In genomic region chrIII:7292569-7292968, ce11 we compare ENCODE assay signal across 4 worm cellular contexts.
TF ChIP-seq lines count a peak whose summit lies in the region.

No protein-coding gene starts in this region.

TF ChIP-seq in whole organism, L1 larva, 84 proteins besides CTCF, POLR2A, EP300 and RAD21 (continued from another document):
- peak; percentile 22 to 33 for TF ChIP-seq lin-35 (GFP tag; optimal IDR thresholded peaks at IDR 0.05; lab: Kevin White, UChicago)
- peak; percentile 49 for TF ChIP-seq skn-1 (tag; optimal IDR thresholded peaks at IDR 0.05; lab: Kevin White, UChicago)
- TF ChIP-seq rnt-1 (tag; optimal IDR thresholded peaks at IDR 0.05; lab: Kevin White, UChicago), result peak; percentile 4

TF ChIP-seq in whole organism, L2 larva, 48 proteins besides CTCF, POLR2A, EP300 and RAD21 (continued from another document):
- no peak for TF ChIP-seq Y55F3AM.14 (GFP tag; optimal IDR thresholded peaks at IDR 0.05; lab: Kevin White, UChicago)
- TF ChIP-seq crh-2 (tag; optimal IDR thresholded peaks at IDR 0.05; lab: Kevin White, UChicago), result peak; percentile 35
- TF ChIP-seq nhr-25 (tag; optimal IDR thresholded peaks at IDR 0.05; lab: Kevin White, UChicago), result peak; percentile 33
- no peak for TF ChIP-seq nhr-6 (tag; optimal IDR thresholded peaks at IDR 0.05; lab: Kevin White, UChicago)
- TF ChIP-seq blmp-1 (tag; optimal IDR thresholded peaks at IDR 0.05; lab: Kevin White, UChicago; ENCODE audit: insufficient read depth), result peak; percentile 88
- no peak for TF ChIP-seq lin-11 (tag; optimal IDR thresholded peaks at IDR 0.05; lab: Kevin White, UChicago)
- TF ChIP-seq C34F6.9 (tag; optimal IDR thresholded peaks at IDR 0.05; lab: Kevin White, UChicago), result peak; percentile 56
TF ChIP-seq in whole organism, L2 larva: peak in this region for 8.

TF ChIP-seq in whole organism, L3 larva, 47 proteins besides CTCF, POLR2A, EP300 and RAD21 (continued from another document):
- TF ChIP-seq ztf-4 (tag; optimal IDR thresholded peaks at IDR 0.05; lab: Kevin White, UChicago) (no peak), fkh-2 (tag; optimal IDR thresholded peaks at IDR 0.05; lab: Kevin White, UChicago) (no peak), ama-1 (optimal IDR thresholded peaks at IDR 0.05; lab: Kevin White, UChicago) (no peak), nhr-25 (tag; optimal IDR thresholded peaks at IDR 0.05; lab: Kevin White, UChicago) (peak; percentile 61), lin-15B (tag; optimal IDR thresholded peaks at IDR 0.05; lab: Kevin White, UChicago) (peak; percentile 15), hmg-11 (tag; optimal IDR thresholded peaks at IDR 0.05; lab: Kevin White, UChicago) (peak; percentile 17), daf-12 (tag; optimal IDR thresholded peaks at IDR 0.05; lab: Kevin White, UChicago) (no peak), nhr-237 (tag; optimal IDR thresholded peaks at IDR 0.05; lab: Kevin White, UChicago) (no peak), pqm-1 (tag; optimal IDR thresholded peaks at IDR 0.05; lab: Kevin White, UChicago) (no peak), nhr-77 (tag; optimal IDR thresholded peaks at IDR 0.05; lab: Kevin White, UChicago) (no peak), nhr-11 (tag; optimal IDR thresholded peaks at IDR 0.05; lab: Kevin White, UChicago) (no peak), nhr-28 (tag; optimal IDR thresholded peaks at IDR 0.05; lab: Kevin White, UChicago) (no peak), pha-4 (tag; optimal IDR thresholded peaks at IDR 0.05; lab: Kevin White, UChicago) (peak; percentile 26), nfya-1 (tag; optimal IDR thresholded peaks at IDR 0.05; lab: Kevin White, UChicago; ENCODE audit: insufficient read depth) (peak; percentile 54), jun-1 (tag; optimal IDR thresholded peaks at IDR 0.05; lab: Kevin White, UChicago) (no peak)
TF ChIP-seq in whole organism, L3 larva: peak in this region for 6.

TF ChIP-seq in whole organism, L4 larva, 104 proteins besides CTCF, POLR2A, EP300 and RAD21 (continued from another document):
- TF ChIP-seq vab-7 (GFP tag; IDR thresholded peaks at IDR 0.05; lab: Robert Waterston, UW), result no peak
- TF ChIP-seq daf-12 (tag; optimal IDR thresholded peaks at IDR 0.05; lab: Kevin White, UChicago), result no peak
- no peak for TF ChIP-seq F49E8.2 (tag; optimal IDR thresholded peaks at IDR 0.05; lab: Kevin White, UChicago; ENCODE audit: borderline replicate concordance)
- no peak for TF ChIP-seq zfp-2 (tag; optimal IDR thresholded peaks at IDR 0.05; lab: Kevin White, UChicago)
- no peak for TF ChIP-seq php-3 (GFP tag; IDR thresholded peaks at IDR 0.05; lab: Robert Waterston, UW)
- no peak for TF ChIP-seq pqm-1 (tag; optimal IDR thresholded peaks at IDR 0.05; lab: Kevin White, UChicago)
- TF ChIP-seq nhr-10 (tag; optimal IDR thresholded peaks at IDR 0.05; lab: Kevin White, UChicago), result no peak
- TF ChIP-seq mxl-3 (GFP tag; optimal IDR thresholded peaks at IDR 0.05; lab: Kevin White, UChicago), result peak; percentile 90
- no peak for TF ChIP-seq nhr-76 (tag; optimal IDR thresholded peaks at IDR 0.05; lab: Kevin White, UChicago)
- no peak for TF ChIP-seq Y105C5A.15 (GFP tag; IDR thresholded peaks at IDR 0.05; lab: Robert Waterston, UW)
- TF ChIP-seq spr-1 (tag; optimal IDR thresholded peaks at IDR 0.05; lab: Kevin White, UChicago), result no peak
- no peak for TF ChIP-seq attf-4 (tag; optimal IDR thresholded peaks at IDR 0.05; lab: Kevin White, UChicago)
- TF ChIP-seq nhr-77 (tag; optimal IDR thresholded peaks at IDR 0.05; lab: Kevin White, UChicago), result no peak
- no peak for TF ChIP-seq lim-7 (GFP tag; IDR thresholded peaks at IDR 0.05; lab: Robert Waterston, UW)
- peak; percentile 76 for TF ChIP-seq hlh-30 (tag; optimal IDR thresholded peaks at IDR 0.05; lab: Kevin White, UChicago; ENCODE audit: insufficient read depth)
- TF ChIP-seq dve-1 (tag; optimal IDR thresholded peaks at IDR 0.05; lab: Kevin White, UChicago; ENCODE audit: insufficient read depth), result no peak
- TF ChIP-seq ztf-7 (tag; optimal IDR thresholded peaks at IDR 0.05; lab: Kevin White, UChicago), result no peak
- TF ChIP-seq mes-2 (tag; optimal IDR thresholded peaks at IDR 0.05; lab: Kevin White, UChicago; ENCODE audit: poor library complexity, severe bottlenecking), result peak; percentile 8
- TF ChIP-seq D1046.2 (GFP tag; IDR thresholded peaks at IDR 0.05; lab: Robert Waterston, UW), result no peak
- TF ChIP-seq lir-3 (tag; optimal IDR thresholded peaks at IDR 0.05; lab: Kevin White, UChicago), result no peak
- no peak for TF ChIP-seq spr-3 (GFP tag; optimal IDR thresholded peaks at IDR 0.05; lab: Kevin White, UChicago)
- TF ChIP-seq mdl-1 (tag; optimal IDR thresholded peaks at IDR 0.05; lab: Kevin White, UChicago), result peak in 1 of 2 experiments; percentile 75
- TF ChIP-seq set-16 (GFP tag; IDR thresholded peaks at IDR 0.05; lab: Robert Waterston, UW), result no peak
- TF ChIP-seq nhr-6 (tag; optimal IDR thresholded peaks at IDR 0.05; lab: Kevin White, UChicago), result no peak
- no peak for TF ChIP-seq egl-27 (tag; optimal IDR thresholded peaks at IDR 0.05; lab: Kevin White, UChicago)
- TF ChIP-seq nhr-41 (GFP tag; IDR thresholded peaks at IDR 0.05; lab: Robert Waterston, UW), result no peak
- no peak for TF ChIP-seq ZK546.5 (tag; optimal IDR thresholded peaks at IDR 0.05; lab: Kevin White, UChicago)
- TF ChIP-seq lsy-2 (tag; optimal IDR thresholded peaks at IDR 0.05; lab: Kevin White, UChicago), result peak in 1 of 2 experiments; percentile 49
- no peak for TF ChIP-seq zfp-3 (GFP tag; conservative IDR thresholded peaks at IDR 0.05; lab: Robert Waterston, UW)
- TF ChIP-seq lin-1 (GFP tag; IDR thresholded peaks at IDR 0.05; lab: Robert Waterston, UW), result no peak
- no peak for TF ChIP-seq nhr-111 (GFP tag; optimal IDR thresholded peaks at IDR 0.05; lab: Kevin White, UChicago)
- TF ChIP-seq hif-1 (tag; optimal IDR thresholded peaks at IDR 0.05; lab: Kevin White, UChicago), result no peak
